Fruit fly (Drosophila melanogaster): ENCODE data around the gene CG33783.

Gene CG33783

DNA sequence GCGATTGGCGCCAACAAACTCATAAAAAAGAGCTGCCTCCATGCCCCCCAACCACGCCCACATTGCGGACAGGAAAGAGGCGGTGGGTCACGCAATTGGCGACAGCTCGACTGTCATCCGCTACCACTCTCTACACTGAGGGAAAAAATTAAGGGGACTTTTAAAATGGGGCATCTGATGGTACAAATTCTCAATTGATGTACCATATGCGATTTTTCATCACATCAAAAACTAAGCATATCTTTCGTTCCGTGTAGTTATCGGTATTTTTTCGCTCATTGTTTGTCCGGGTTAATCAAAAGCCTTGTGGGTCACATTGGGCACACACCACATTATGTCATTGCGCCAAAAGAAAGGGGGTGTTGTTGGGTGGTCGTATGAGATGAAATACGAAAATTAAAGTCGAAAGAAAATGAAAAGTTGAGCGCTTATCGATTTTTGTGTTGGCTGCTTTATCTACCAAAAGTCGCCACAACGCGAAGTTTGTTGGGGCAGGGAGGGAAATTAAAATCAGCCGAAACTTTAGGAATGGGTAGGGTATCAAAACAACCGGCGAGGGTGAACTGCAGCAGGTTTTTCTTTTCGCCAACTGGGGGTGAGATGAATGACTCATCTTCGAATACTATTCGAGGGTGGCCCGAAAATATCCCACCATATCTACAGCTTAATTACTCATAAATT, 42.4 kb upstream of the CG33783 start (continued):
- TF ChIP-seq Chrac-16 (GFP tag; optimal IDR thresholded peaks at IDR 0.05) = no peak
- no peak for TF ChIP-seq salm (tag; optimal IDR thresholded peaks at IDR 0.05)
- no peak for TF ChIP-seq Dfd (GFP tag; optimal IDR thresholded peaks at IDR 0.05)
- no peak for TF ChIP-seq CG10979 (tag; optimal IDR thresholded peaks at IDR 0.05)
- no peak for TF ChIP-seq CG1233 (GFP tag; optimal IDR thresholded peaks at IDR 0.05)
- no peak for TF ChIP-seq CG13296 (GFP tag; optimal IDR thresholded peaks at IDR 0.05)
- TF ChIP-seq CG10543 (GFP tag; optimal IDR thresholded peaks at IDR 0.05) = peak; percentile 74
- TF ChIP-seq Atf6 (GFP tag; IDR thresholded peaks at IDR 0.05) = peak; percentile 53; the same call in 1 of the 2 replicates
- peak; percentile 16 for TF ChIP-seq CG15011 (GFP tag; optimal IDR thresholded peaks at IDR 0.05)
- peak; percentile 29; the same call in 1 of the 3 replicates for TF ChIP-seq so (GFP tag; IDR thresholded peaks at IDR 0.05)
- TF ChIP-seq sisA (GFP tag; IDR thresholded peaks at IDR 0.05) = 0 out of 2 replicates have a peak, but pooled peaks have one; percentile 31
- TF ChIP-seq CG13894 (tag; optimal IDR thresholded peaks at IDR 0.05) = no peak
- no peak for TF ChIP-seq dan (GFP tag; IDR thresholded peaks at IDR 0.05)
- no peak; the same call in 1 of the 2 replicates for TF ChIP-seq Xrp1 (GFP tag; IDR thresholded peaks at IDR 0.05)
- TF ChIP-seq slbo (GFP tag; IDR thresholded peaks at IDR 0.05) = peak; percentile 65
- peak; percentile 75 for TF ChIP-seq CG32532 (GFP tag; IDR thresholded peaks at IDR 0.05)
- TF ChIP-seq kni (GFP tag; optimal IDR thresholded peaks at IDR 0.05) = no peak
- TF ChIP-seq CG9215 (GFP tag; IDR thresholded peaks at IDR 0.05) = 0 out of 2 replicates have a peak, but pooled peaks have one; percentile 22
- TF ChIP-seq CG15601 (tag; optimal IDR thresholded peaks at IDR 0.05) = no peak
- no peak for TF ChIP-seq Poxn (GFP tag; IDR thresholded peaks at IDR 0.05)
- TF ChIP-seq fd96Cb (tag; optimal IDR thresholded peaks at IDR 0.05) = no peak
- no peak for TF ChIP-seq Opbp (GFP tag; IDR thresholded peaks at IDR 0.05; ENCODE audit: partially characterized antibody)
- TF ChIP-seq HmgZ (tag; optimal IDR thresholded peaks at IDR 0.05) = no peak
- TF ChIP-seq Dip2 (GFP tag; IDR thresholded peaks at IDR 0.05) = no peak
- TF ChIP-seq onecut (GFP tag; IDR thresholded peaks at IDR 0.05) = peak; percentile 95
- peak; percentile 1 for TF ChIP-seq run (tag; optimal IDR thresholded peaks at IDR 0.05)
- no peak for TF ChIP-seq crp (GFP tag; optimal IDR thresholded peaks at IDR 0.05)
- no peak for TF ChIP-seq slou (GFP tag; optimal IDR thresholded peaks at IDR 0.05)
- TF ChIP-seq B-H1 (GFP tag; IDR thresholded peaks at IDR 0.05) = peak; percentile 30; the same call in 1 of the 3 replicates
- TF ChIP-seq CG1792 (GFP tag; optimal IDR thresholded peaks at IDR 0.05) = peak; percentile 20
- TF ChIP-seq CG8944 (GFP tag; optimal IDR thresholded peaks at IDR 0.05) = no peak
- peak; percentile 62 for TF ChIP-seq CG12071 (GFP tag; optimal IDR thresholded peaks at IDR 0.05)
- TF ChIP-seq CG18011 (GFP tag; optimal IDR thresholded peaks at IDR 0.05) = no peak
- TF ChIP-seq peb (GFP tag; IDR thresholded peaks at IDR 0.05) = no peak
- TF ChIP-seq CG2678 (tag; optimal IDR thresholded peaks at IDR 0.05) = no peak
- TF ChIP-seq Elba2 (GFP tag; optimal IDR thresholded peaks at IDR 0.05) = no peak
- no peak for TF ChIP-seq CG17361 (GFP tag; IDR thresholded peaks at IDR 0.05)
- no peak for TF ChIP-seq CoRest (tag; optimal IDR thresholded peaks at IDR 0.05)
- TF ChIP-seq MESR4 (GFP tag; optimal IDR thresholded peaks at IDR 0.05) = no peak
- TF ChIP-seq corto (GFP tag; optimal IDR thresholded peaks at IDR 0.05) = no peak
- 0 out of 3 replicates have a peak, but pooled peaks have one; percentile 50 for TF ChIP-seq ci (GFP tag; IDR thresholded peaks at IDR 0.05)
- peak; percentile 57; the same call in 1 of the 3 replicates for TF ChIP-seq CG11456 (GFP tag; IDR thresholded peaks at IDR 0.05)
- TF ChIP-seq CG11398 (GFP tag; optimal IDR thresholded peaks at IDR 0.05) = no peak
- peak; percentile 54 for TF ChIP-seq scrt (GFP tag; optimal IDR thresholded peaks at IDR 0.05)
- TF ChIP-seq Rfx (GFP tag; IDR thresholded peaks at IDR 0.05) = peak; percentile 64
- no peak for TF ChIP-seq vfl (GFP tag; optimal IDR thresholded peaks at IDR 0.05)
- no peak for TF ChIP-seq eyg (GFP tag; optimal IDR thresholded peaks at IDR 0.05)
- peak; percentile 69; the same call in 2 of the 3 replicates for TF ChIP-seq Dbx (GFP tag; IDR thresholded peaks at IDR 0.05)
- TF ChIP-seq amos (GFP tag; IDR thresholded peaks at IDR 0.05; ENCODE audit: partially characterized antibody) = no peak
- TF ChIP-seq hth (optimal IDR thresholded peaks at IDR 0.05) = no peak
